Fruit fly (Drosophila melanogaster): ENCODE measurements around the gene CG43220.

The CG43220 gene

dm6 chr2L:17480943-17481580 lies 5.3 kb upstream of the CG43220 start, which contains the start of the genes fws and Lamtor3 (continued):
- peak; percentile 52 for TF ChIP-seq pb (GFP tag; optimal IDR thresholded peaks at IDR 0.05)
- peak; percentile 95 to 99 for TF ChIP-seq bsh (GFP tag; optimal IDR thresholded peaks at IDR 0.05)
- peak; percentile 79 for TF ChIP-seq CG15073 (GFP tag; optimal IDR thresholded peaks at IDR 0.05)
- TF ChIP-seq CG16779 (GFP tag; IDR thresholded peaks at IDR 0.05) = peak; percentile 98
- peak; percentile 99 for TF ChIP-seq H2.0 (GFP tag; IDR thresholded peaks at IDR 0.05)
- peak; percentile 77 for TF ChIP-seq Deaf1 (tag; optimal IDR thresholded peaks at IDR 0.05)
- TF ChIP-seq Hand (GFP tag; optimal IDR thresholded peaks at IDR 0.05) = peak; percentile 92
- no peak for TF ChIP-seq Lpt (GFP tag; optimal IDR thresholded peaks at IDR 0.05)
- TF ChIP-seq CG4424 (GFP tag; optimal IDR thresholded peaks at IDR 0.05) = peak; percentile 96
- TF ChIP-seq CG6654 (GFP tag; optimal IDR thresholded peaks at IDR 0.05) = peak; percentile 91
- TF ChIP-seq dmrt99B (tag; optimal IDR thresholded peaks at IDR 0.05) = peak; percentile 98
- TF ChIP-seq Rfx (GFP tag; IDR thresholded peaks at IDR 0.05) = peak; percentile 99
- peak; percentile 94 for TF ChIP-seq CG6683 (GFP tag; optimal IDR thresholded peaks at IDR 0.05)
- TF ChIP-seq CG10462 (GFP tag; optimal IDR thresholded peaks at IDR 0.05) = peak; percentile 95
- peak; percentile 68 for TF ChIP-seq CG8089 (GFP tag; optimal IDR thresholded peaks at IDR 0.05)
- no peak for TF ChIP-seq pros (GFP tag; optimal IDR thresholded peaks at IDR 0.05)
- TF ChIP-seq ftz-f1 (GFP tag; optimal IDR thresholded peaks at IDR 0.05) = peak; percentile 66
- peak; percentile 100 for TF ChIP-seq CG34422 (GFP tag; IDR thresholded peaks at IDR 0.05)
- peak; percentile 98 for TF ChIP-seq bcd (GFP tag; optimal IDR thresholded peaks at IDR 0.05)
- TF ChIP-seq CG9932 (GFP tag; IDR thresholded peaks at IDR 0.05) = peak; percentile 99
- peak; percentile 97 for TF ChIP-seq CG1602 (GFP tag; optimal IDR thresholded peaks at IDR 0.05)
- TF ChIP-seq CG4820 (GFP tag; optimal IDR thresholded peaks at IDR 0.05) = peak; percentile 95
- no peak for TF ChIP-seq Tbp (GFP tag; optimal IDR thresholded peaks at IDR 0.05)
- peak; percentile 94 for TF ChIP-seq CG15514 (GFP tag; optimal IDR thresholded peaks at IDR 0.05)
- TF ChIP-seq dm (GFP tag; optimal IDR thresholded peaks at IDR 0.05) = peak; percentile 65
- TF ChIP-seq Usf (GFP tag; optimal IDR thresholded peaks at IDR 0.05) = peak; percentile 97
- peak; percentile 99 for TF ChIP-seq ci (GFP tag; IDR thresholded peaks at IDR 0.05)
- peak; percentile 79 for TF ChIP-seq MESR4 (GFP tag; optimal IDR thresholded peaks at IDR 0.05)
- no peak for TF ChIP-seq CG1832 (GFP tag; optimal IDR thresholded peaks at IDR 0.05)
- peak; percentile 94 for TF ChIP-seq CG12299 (tag; optimal IDR thresholded peaks at IDR 0.05)
- peak; percentile 96 for TF ChIP-seq Blimp-1 (GFP tag; optimal IDR thresholded peaks at IDR 0.05)
- TF ChIP-seq CG4617 (GFP tag; optimal IDR thresholded peaks at IDR 0.05; ENCODE audit: borderline replicate concordance) = peak; percentile 95
- peak; percentile 98 for TF ChIP-seq fd3F (GFP tag; optimal IDR thresholded peaks at IDR 0.05)
- TF ChIP-seq CG30020 (tag; optimal IDR thresholded peaks at IDR 0.05) = peak; percentile 85
- TF ChIP-seq tap (tag; optimal IDR thresholded peaks at IDR 0.05) = peak; percentile 97
- peak; percentile 93 for TF ChIP-seq D19A (tag; optimal IDR thresholded peaks at IDR 0.05)
- peak; percentile 99 for TF ChIP-seq CG14667 (GFP tag; IDR thresholded peaks at IDR 0.05)
- TF ChIP-seq HLH3B (GFP tag; IDR thresholded peaks at IDR 0.05) = peak; percentile 99
- peak; percentile 72 for TF ChIP-seq CG33213 (GFP tag; optimal IDR thresholded peaks at IDR 0.05)
- TF ChIP-seq CG7928 (GFP tag; optimal IDR thresholded peaks at IDR 0.05) = peak; percentile 83
- peak; percentile 99 for TF ChIP-seq CG11085 (GFP tag; IDR thresholded peaks at IDR 0.05)
- no peak; the same call in 2 of the 3 replicates for TF ChIP-seq zen2 (GFP tag; IDR thresholded peaks at IDR 0.05; ENCODE audit: partially characterized antibody)
- TF ChIP-seq disco-r (GFP tag; optimal IDR thresholded peaks at IDR 0.05) = peak; percentile 73
- peak; percentile 96 for TF ChIP-seq CG10959 (GFP tag; IDR thresholded peaks at IDR 0.05)
- no peak for TF ChIP-seq pfk (GFP tag; optimal IDR thresholded peaks at IDR 0.05)
- TF ChIP-seq bab2 (GFP tag; optimal IDR thresholded peaks at IDR 0.05) = peak; percentile 95
- peak; percentile 94 for TF ChIP-seq tio (GFP tag; optimal IDR thresholded peaks at IDR 0.05)
- peak; percentile 92 for TF ChIP-seq YL-1 (GFP tag; optimal IDR thresholded peaks at IDR 0.05)
- TF ChIP-seq CG13123 (GFP tag; optimal IDR thresholded peaks at IDR 0.05) = peak; percentile 88
- TF ChIP-seq CG10147 (GFP tag; optimal IDR thresholded peaks at IDR 0.05) = peak; percentile 96
